Fruit fly (Drosophila melanogaster) S2 (cell line): ENCODE data around the gene Dnah3.

Source experiments
- CG8478 ChIP-seq: fragments of >200 bp; optimal IDR thresholded peaks from 2 replicates; lab custom pipeline; 2018
- CTCF ChIP-seq, 2 experiments: fragments of >200 bp; optimal IDR thresholded peaks; 2 replicates each; lab custom pipeline; 2018

DNA sequence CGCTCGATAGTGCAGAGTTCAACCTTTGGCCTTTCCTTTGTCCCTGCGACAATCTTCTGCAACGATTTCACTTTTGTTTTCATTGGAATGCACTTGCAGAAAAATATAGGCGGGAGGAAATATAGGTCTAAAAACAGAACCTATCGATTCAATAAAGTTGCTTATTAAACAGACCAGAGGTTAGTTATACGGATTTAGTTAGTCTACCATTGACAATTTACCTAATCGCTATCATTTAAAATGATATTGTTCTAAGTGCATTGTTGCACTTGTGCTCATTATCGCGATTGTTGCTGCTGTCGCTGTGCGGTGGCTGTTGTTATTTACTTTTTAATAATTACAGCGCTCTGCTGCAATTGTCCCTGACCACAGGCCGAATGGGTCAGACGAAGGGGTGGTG, 24.7 kb upstream of the Dnah3 start:
- TF ChIP-seq CTCF (optimal IDR thresholded peaks at IDR 0.05; lab: Kevin White, UChicago) (no peak), CG8478 (no peak)
